Worm (Caenorhabditis elegans) whole organism, L1 larva: ENCODE measurements around the gene T05A8.11.

Experiments used
- C04F5.9 ChIP-seq: sonication (generic microtip); optimal IDR thresholded peaks from 2 replicates; lab custom pipeline; 2016; ENCODE audit warnings: missing genetic modification characterization, missing compliant biosample characterization
- C16A3.4 ChIP-seq: fragments of 150-350 bp; optimal IDR thresholded peaks from 2 replicates; lab custom pipeline; 2014; ENCODE audit warnings: missing biosample characterization, missing genetic modification characterization
- C34B4.2 ChIP-seq: sonication (generic microtip); optimal IDR thresholded peaks from 2 replicates; lab custom pipeline; 2017; ENCODE audit warnings: mild to moderate bottlenecking, missing genetic modification characterization, missing compliant biosample characterization
- aha-1 ChIP-seq: fragments of 150-350 bp; optimal IDR thresholded peaks from 2 replicates; lab custom pipeline; 2014; ENCODE audit warnings: missing biosample characterization, missing genetic modification characterization
- aly-2 ChIP-seq: fragments of 150-350 bp; optimal IDR thresholded peaks from 2 replicates; lab custom pipeline; 2014; ENCODE audit warnings: missing biosample characterization, missing genetic modification characterization
- ama-1 ChIP-seq: fragments of 150-350 bp; optimal IDR thresholded peaks from 2 replicates; lab custom pipeline; 2014
- blmp-1 ChIP-seq: fragments of 150-350 bp; optimal IDR thresholded peaks from 2 replicates; lab custom pipeline; 2014; ENCODE audit warnings: missing biosample characterization, missing genetic modification characterization
- ceh-63 ChIP-seq: fragments of 200-800 bp; sonication (Bioruptor generic); optimal IDR thresholded peaks from 2 replicates; lab custom pipeline; 2018; ENCODE audit warnings: mild to moderate bottlenecking, missing genetic modification characterization, missing compliant biosample characterization
- ceh-8 ChIP-seq: fragments of 200-800 bp; sonication (Bioruptor generic); optimal IDR thresholded peaks from 2 replicates; lab custom pipeline; 2018; ENCODE audit warnings: mild to moderate bottlenecking, missing genetic modification characterization, moderate library complexity, missing compliant biosample characterization
- ceh-82 ChIP-seq, 3 experiments: fragments of 150-350 bp in 1 of 3; sonication (generic microtip) in 2 of 3; optimal IDR thresholded peaks; 2 replicates each; lab custom pipeline; 2014 to 2017; ENCODE audit warnings: missing biosample characterization in 3 of 3, missing genetic modification characterization in 3 of 3
- ceh-88 ChIP-seq: fragments of 200-800 bp; sonication (Bioruptor generic); IDR thresholded peaks from 2 replicates; pipeline ENCODE4 v1.3.6; 2022; ENCODE audit warnings: missing genetic modification characterization, missing compliant biosample characterization
- ces-1 ChIP-seq: fragments of 150-350 bp; optimal IDR thresholded peaks from 2 replicates; lab custom pipeline; 2014; ENCODE audit warnings: missing biosample characterization, missing genetic modification reagents, missing genetic modification characterization
- dpl-1 ChIP-seq, 3 experiments: fragments of 150-350 bp in 2 of 3; sonication (generic microtip) in 1 of 3; optimal IDR thresholded peaks; 2 replicates each; lab custom pipeline; 2014 to 2017; ENCODE audit warnings: missing biosample characterization in 3 of 3, missing genetic modification characterization in 3 of 3, missing genetic modification reagents in 3 of 3
- efl-3 ChIP-seq: fragments of 200-800 bp; sonication (Bioruptor generic); optimal IDR thresholded peaks from 2 replicates; lab custom pipeline; 2018; ENCODE audit warnings: mild to moderate bottlenecking, missing genetic modification characterization, missing compliant biosample characterization
- elt-2 ChIP-seq: sonication (generic microtip); optimal IDR thresholded peaks from 2 replicates; lab custom pipeline; 2016; ENCODE audit warnings: missing genetic modification characterization, mild to moderate bottlenecking, inconsistent platforms, missing compliant biosample characterization, missing genetic modification reagents
- ets-5 ChIP-seq: fragments of 200-800 bp; sonication (Bioruptor generic); IDR thresholded peaks from 2 replicates; pipeline ENCODE4 v1.3.6; 2022; ENCODE audit warnings: missing genetic modification characterization, missing compliant biosample characterization
- fkh-4 ChIP-seq: sonication (generic microtip); optimal IDR thresholded peaks from 2 replicates; lab custom pipeline; 2016; ENCODE audit warnings: missing compliant biosample characterization, missing genetic modification characterization, borderline replicate concordance
- fos-1 ChIP-seq: fragments of 150-350 bp; optimal IDR thresholded peaks from 2 replicates; lab custom pipeline; 2014; ENCODE audit warnings: missing biosample characterization, missing genetic modification characterization
- hlh-17 ChIP-seq: fragments of 200-800 bp; sonication (Bioruptor generic); optimal IDR thresholded peaks from 2 replicates; lab custom pipeline; 2018; ENCODE audit warnings: missing genetic modification characterization, mild to moderate bottlenecking, missing compliant biosample characterization, moderate library complexity, borderline replicate concordance
- hlh-4 ChIP-seq: sonication (generic microtip); optimal IDR thresholded peaks from 2 replicates; lab custom pipeline; 2016; ENCODE audit warnings: mild to moderate bottlenecking, missing genetic modification characterization, missing compliant biosample characterization
- irx-1 ChIP-seq: sonication (generic microtip); optimal IDR thresholded peaks from 2 replicates; lab custom pipeline; 2016; ENCODE audit warnings: missing genetic modification characterization, missing compliant biosample characterization
- isw-1 ChIP-seq: fragments of 200-800 bp; sonication (Bioruptor generic); IDR thresholded peaks from 2 replicates; pipeline ENCODE4 v1.3.6; 2022; ENCODE audit warnings: missing genetic modification characterization, missing compliant biosample characterization
- jun-1 ChIP-seq: fragments of 150-350 bp; optimal IDR thresholded peaks from 2 replicates; lab custom pipeline; 2014; ENCODE audit warnings: missing biosample characterization, missing genetic modification reagents, missing genetic modification characterization
- lin-14 ChIP-seq: fragments of 200-800 bp; sonication (Bioruptor generic); optimal IDR thresholded peaks from 2 replicates; lab custom pipeline; 2018; ENCODE audit warnings: mild to moderate bottlenecking, missing genetic modification characterization, moderate library complexity, missing compliant biosample characterization
- lin-39 ChIP-seq: fragments of 150-350 bp; optimal IDR thresholded peaks from 2 replicates; lab custom pipeline; 2014; ENCODE audit warnings: missing biosample characterization, missing genetic modification reagents, missing genetic modification characterization
- lir-3 ChIP-seq: sonication (generic microtip); optimal IDR thresholded peaks from 2 replicates; lab custom pipeline; 2016; ENCODE audit warnings: mild to moderate bottlenecking, missing genetic modification characterization, moderate library complexity, missing compliant biosample characterization; ENCODE audit not compliant: poor library complexity
- mab-9 ChIP-seq: fragments of 200-800 bp; sonication (Bioruptor generic); IDR thresholded peaks from 2 replicates; pipeline ENCODE4 v1.3.6; 2022; ENCODE audit warnings: missing genetic modification reagents, missing genetic modification characterization, missing compliant biosample characterization
- mdl-1 ChIP-seq, 2 experiments: fragments of 150-350 bp; optimal IDR thresholded peaks; 2 replicates each; lab custom pipeline; 2014 to 2017; ENCODE audit warnings: missing biosample characterization in 2 of 2, missing genetic modification characterization in 2 of 2, inconsistent platforms in 1 of 2
- mep-1 ChIP-seq: fragments of 150-350 bp; optimal IDR thresholded peaks from 2 replicates; lab custom pipeline; 2014; ENCODE audit warnings: missing biosample characterization, missing genetic modification characterization
- nhr-11 ChIP-seq: fragments of 150-350 bp; optimal IDR thresholded peaks from 2 replicates; lab custom pipeline; 2014; ENCODE audit warnings: missing biosample characterization, missing genetic modification characterization
- nhr-237 ChIP-seq: fragments of 150-350 bp; optimal IDR thresholded peaks from 2 replicates; lab custom pipeline; 2014; ENCODE audit warnings: missing biosample characterization, missing genetic modification characterization
- nhr-28 ChIP-seq: fragments of 150-350 bp; optimal IDR thresholded peaks from 2 replicates; lab custom pipeline; 2014; ENCODE audit warnings: missing biosample characterization, missing genetic modification characterization
- nhr-76 ChIP-seq: sonication (generic microtip); optimal IDR thresholded peaks from 2 replicates; lab custom pipeline; 2017; ENCODE audit warnings: missing biosample characterization, missing genetic modification characterization
- nhr-77 ChIP-seq: fragments of 150-350 bp; optimal IDR thresholded peaks from 2 replicates; lab custom pipeline; 2014; ENCODE audit warnings: missing biosample characterization, missing genetic modification characterization
- nhr-85 ChIP-seq: sonication (generic microtip); peaks from one replicate; lab custom pipeline; 2016; ENCODE audit warnings: missing genetic modification characterization, inconsistent platforms, missing compliant biosample characterization
- nhr-90 ChIP-seq: sonication (generic microtip); optimal IDR thresholded peaks from 2 replicates; lab custom pipeline; 2016; ENCODE audit warnings: mild to moderate bottlenecking, missing genetic modification characterization, missing compliant biosample characterization; ENCODE audit not compliant: poor library complexity
- pax-3 ChIP-seq: fragments of 200-800 bp; sonication (Bioruptor generic); optimal IDR thresholded peaks from 2 replicates; lab custom pipeline; 2018; ENCODE audit warnings: mild to moderate bottlenecking, missing genetic modification characterization, moderate library complexity, missing compliant biosample characterization
- skn-1 ChIP-seq: fragments of 150-350 bp; optimal IDR thresholded peaks from 2 replicates; lab custom pipeline; 2014; ENCODE audit warnings: missing biosample characterization, missing genetic modification characterization
- sox-4 ChIP-seq: sonication (generic microtip); optimal IDR thresholded peaks from 2 replicates; lab custom pipeline; 2016; ENCODE audit warnings: missing genetic modification characterization, missing compliant biosample characterization
- sup-37 ChIP-seq: fragments of 200-800 bp; sonication (Bioruptor generic); optimal IDR thresholded peaks from 2 replicates; lab custom pipeline; 2018; ENCODE audit warnings: mild to moderate bottlenecking, missing genetic modification characterization, missing compliant biosample characterization
- tlp-1 ChIP-seq: fragments of 150-350 bp; optimal IDR thresholded peaks from 2 replicates; lab custom pipeline; 2014; ENCODE audit warnings: missing biosample characterization, missing genetic modification characterization
- vab-15 ChIP-seq: sonication (generic microtip); optimal IDR thresholded peaks from 2 replicates; lab custom pipeline; 2017; ENCODE audit warnings: missing genotype, mild to moderate bottlenecking, missing genetic modification characterization, missing compliant biosample characterization
- zag-1 ChIP-seq: fragments of 150-350 bp; optimal IDR thresholded peaks from 2 replicates; lab custom pipeline; 2014; ENCODE audit warnings: missing biosample characterization, missing genetic modification characterization
- zip-4 ChIP-seq: fragments of 200-800 bp; sonication (Bioruptor generic); optimal IDR thresholded peaks from 2 replicates; lab custom pipeline; 2018; ENCODE audit warnings: mild to moderate bottlenecking, missing genetic modification characterization, moderate library complexity, missing compliant biosample characterization
- ztf-11 ChIP-seq, 2 experiments: sonication (generic microtip); optimal IDR thresholded peaks; 2 replicates each; lab custom pipeline; 2016 to 2017; ENCODE audit warnings: missing genetic modification characterization in 2 of 2, missing biosample characterization in 1 of 2, missing compliant biosample characterization in 1 of 2
- ztf-4 ChIP-seq: fragments of 150-350 bp; optimal IDR thresholded peaks from 2 replicates; lab custom pipeline; 2014; ENCODE audit warnings: missing biosample characterization, missing genetic modification characterization

The T05A8.11 gene

ce11 chrII:2725561-2725960 is at the start of gene T05A8.11, which contains the start of gene nep-2:
Gene T05A8.11, minus strand, starts transcription at chrII:2725661.
Gene nep-2, minus strand, starts transcription at chrII:2725752.
- TF ChIP-seq irx-1 (tag; lab: Kevin White, UChicago) (no peak), vab-15 (no peak), jun-1 (no peak), C04F5.9 (tag; lab: Kevin White, UChicago) (no peak), ztf-4 (tag; lab: Kevin White, UChicago) (no peak), hlh-4 (tag; lab: Kevin White, UChicago) (no peak)
- TF ChIP-seq, all 84 proteins: peak for 0

ce11 chrII:2774904-2775303 is 49.4 kb upstream of the T05A8.11 start, which contains the start of gene fbxb-111:
Gene fbxb-111, minus strand, starts transcription at chrII:2775004.
- TF ChIP-seq nhr-76 (no peak), lir-3 (tag; lab: Kevin White, UChicago) (no peak), sup-37 (GFP tag; lab: Kevin White, UChicago) (no peak), mep-1 (tag; lab: Kevin White, UChicago) (no peak), ceh-88 (GFP tag; lab: Robert Waterston, UW) (no peak), aha-1 (no peak), fkh-4 (tag; lab: Kevin White, UChicago) (no peak), nhr-28 (tag; lab: Kevin White, UChicago) (no peak), lin-14 (GFP tag; lab: Kevin White, UChicago) (no peak), mdl-1 (tag; optimal IDR thresholded peaks at IDR 0.05; lab: Kevin White, UChicago) (no peak), C34B4.2 (tag; lab: Kevin White, UChicago) (no peak), ztf-11 (tag; optimal IDR thresholded peaks at IDR 0.05; lab: Kevin White, UChicago) (no peak), ces-1 (GFP tag; lab: Kevin White, UChicago) (no peak), fos-1 (tag; lab: Kevin White, UChicago) (no peak), ceh-63 (GFP tag; lab: Kevin White, UChicago) (no peak), zag-1 (tag; lab: Kevin White, UChicago) (no peak), mab-9 (GFP tag; lab: Robert Waterston, UW) (no peak)

ce11 chrII:2773534-2773933 is 48.1 kb upstream of the T05A8.11 start, which contains the start of gene sdz-9:
Gene sdz-9, minus strand, starts transcription at chrII:2773634.
- TF ChIP-seq ceh-82 (tag; optimal IDR thresholded peaks at IDR 0.05; lab: Kevin White, UChicago) (no peak), ceh-8 (GFP tag; lab: Kevin White, UChicago) (no peak), blmp-1 (tag; lab: Kevin White, UChicago) (no peak), skn-1 (no peak), zip-4 (GFP tag; lab: Kevin White, UChicago) (no peak), aha-1 (no peak), zag-1 (tag; lab: Kevin White, UChicago) (no peak), hlh-17 (GFP tag; lab: Kevin White, UChicago) (no peak), aly-2 (no peak), nhr-237 (tag; lab: Kevin White, UChicago) (no peak), pax-3 (tag; lab: Kevin White, UChicago) (no peak), isw-1 (GFP tag; lab: Robert Waterston, UW) (no peak), lir-3 (tag; lab: Kevin White, UChicago) (no peak), irx-1 (tag; lab: Kevin White, UChicago) (no peak), C04F5.9 (tag; lab: Kevin White, UChicago) (no peak), fos-1 (tag; lab: Kevin White, UChicago) (no peak), C34B4.2 (tag; lab: Kevin White, UChicago) (no peak), sup-37 (GFP tag; lab: Kevin White, UChicago) (no peak), mab-9 (GFP tag; lab: Robert Waterston, UW) (no peak), nhr-90 (tag; lab: Kevin White, UChicago) (no peak)

ce11 chrII:2772166-2772565 is 46.7 kb upstream of the T05A8.11 start, which contains the start of gene sdz-10:
Gene sdz-10, minus strand, starts transcription at chrII:2772266.
- TF ChIP-seq skn-1 (no peak), ztf-11 (tag; optimal IDR thresholded peaks at IDR 0.05; lab: Kevin White, UChicago) (no peak), lin-39 (no peak), tlp-1 (tag; lab: Kevin White, UChicago) (no peak), ama-1 (lab: Kevin White, UChicago) (no peak), efl-3 (GFP tag; lab: Kevin White, UChicago) (no peak), irx-1 (tag; lab: Kevin White, UChicago) (no peak), zip-4 (GFP tag; lab: Kevin White, UChicago) (no peak), nhr-11 (tag; lab: Kevin White, UChicago) (no peak), lin-14 (GFP tag; lab: Kevin White, UChicago) (no peak), dpl-1 (GFP tag; optimal IDR thresholded peaks at IDR 0.05; lab: Kevin White, UChicago) (no peak), nhr-28 (tag; lab: Kevin White, UChicago) (no peak), C16A3.4 (no peak), ets-5 (GFP tag; lab: Robert Waterston, UW) (no peak), sox-4 (tag; lab: Kevin White, UChicago) (no peak), nhr-77 (tag; lab: Kevin White, UChicago) (no peak), nhr-85 (tag; lab: Kevin White, UChicago) (no peak), mep-1 (tag; lab: Kevin White, UChicago) (no peak), elt-2 (tag; lab: Kevin White, UChicago) (no peak), C34B4.2 (tag; lab: Kevin White, UChicago) (no peak)
